Worm (Caenorhabditis elegans) whole organism, early embryonic: Measurements from ENCODE around the gene lgc-48.

Experiments
- B0310.2 ChIP-seq: sonication (generic microtip); optimal IDR thresholded peaks from 2 replicates; lab custom pipeline; 2016; ENCODE audit warnings: mild to moderate bottlenecking, missing genetic modification characterization, missing compliant biosample characterization
- F13C5.2 ChIP-seq: sonication (generic microtip); optimal IDR thresholded peaks from 2 replicates; lab custom pipeline; 2017; ENCODE audit warnings: mild to moderate bottlenecking, missing genetic modification characterization, inconsistent platforms, missing compliant biosample characterization
- ama-1 ChIP-seq: fragments of 150-350 bp; optimal IDR thresholded peaks from 2 replicates; lab custom pipeline; 2014
- ceh-13 ChIP-seq: fragments of 200-800 bp; sonication (Bioruptor generic); optimal IDR thresholded peaks from 2 replicates; lab custom pipeline; 2018; ENCODE audit warnings: mild to moderate bottlenecking, missing genetic modification characterization, missing compliant biosample characterization
- hmbx-1 ChIP-seq: sonication (generic microtip); optimal IDR thresholded peaks from 2 replicates; lab custom pipeline; 2016; ENCODE audit warnings: mild to moderate bottlenecking, missing genetic modification characterization, missing compliant biosample characterization

ce11 chrV:13360254-13360653, 20.2 kb downstream of the lgc-48 start, which contains the start of gene F32H5.4:
- TF ChIP-seq F13C5.2 (tag; lab: Kevin White, UChicago) (no peak), ceh-13 (GFP tag; lab: Kevin White, UChicago) (no peak), B0310.2 (tag; lab: Kevin White, UChicago) (no peak), hmbx-1 (tag; lab: Kevin White, UChicago) (no peak), ama-1 (lab: Kevin White, UChicago) (no peak)
